Worm (Caenorhabditis elegans): ENCODE data around the gene wdr-54.

- no peak for TF ChIP-seq ref-1 (GFP tag; conservative IDR thresholded peaks at IDR 0.05)
- TF ChIP-seq med-1 (GFP tag; optimal IDR thresholded peaks at IDR 0.05; ENCODE audit: insufficient read depth), result no peak
- TF ChIP-seq tab-1 (GFP tag; IDR thresholded peaks at IDR 0.05), result no peak
These were observed 24.9 kb downstream of the wdr-54 start for ce11 chrX:853604-854003.
